Worm (Caenorhabditis elegans) whole organism, late embryonic: Measurements from ENCODE around the gene C03B1.13.

ENCODE experiments used
- C38D4.7 ChIP-seq: fragments of 200-800 bp; sonication (Bioruptor generic); optimal IDR thresholded peaks from 2 replicates; lab custom pipeline; 2018; ENCODE audit warnings: mild to moderate bottlenecking, missing genetic modification characterization, moderate library complexity, missing compliant biosample characterization
- F13H6.1 ChIP-seq: sonication (generic microtip); optimal IDR thresholded peaks from 2 replicates; lab custom pipeline; 2016; ENCODE audit warnings: missing genetic modification characterization, missing compliant biosample characterization
- K02D7.2 ChIP-seq: sonication (generic microtip); optimal IDR thresholded peaks from 2 replicates; lab custom pipeline; 2017; ENCODE audit warnings: mild to moderate bottlenecking, missing genetic modification characterization, missing compliant biosample characterization
- T23F11.4 ChIP-seq: fragments of 200-800 bp; sonication (Bioruptor generic); optimal IDR thresholded peaks from 2 replicates; lab custom pipeline; 2018; ENCODE audit warnings: mild to moderate bottlenecking, missing genetic modification characterization, missing compliant biosample characterization
- Y22D7AL.16 ChIP-seq: sonication (generic microtip); optimal IDR thresholded peaks from 2 replicates; lab custom pipeline; 2016; ENCODE audit warnings: missing genetic modification characterization, missing compliant biosample characterization
- ahr-1 ChIP-seq: sonication (generic microtip); optimal IDR thresholded peaks from 2 replicates; lab custom pipeline; 2016; ENCODE audit warnings: missing genetic modification characterization, missing compliant biosample characterization
- ama-1 ChIP-seq: fragments of 150-350 bp; optimal IDR thresholded peaks from 2 replicates; lab custom pipeline; 2014
- ceh-2 ChIP-seq: sonication (generic microtip); optimal IDR thresholded peaks from 2 replicates; lab custom pipeline; 2016; ENCODE audit warnings: missing genotype, missing genetic modification characterization, missing compliant biosample characterization
- ceh-22 ChIP-seq: sonication (generic microtip); optimal IDR thresholded peaks from 2 replicates; lab custom pipeline; 2017; ENCODE audit warnings: missing biosample characterization, missing genetic modification characterization
- ceh-24 ChIP-seq: sonication (generic microtip); optimal IDR thresholded peaks from 2 replicates; lab custom pipeline; 2016; ENCODE audit warnings: mild to moderate bottlenecking, missing genetic modification characterization, missing compliant biosample characterization
- ceh-34 ChIP-seq: sonication (generic microtip); optimal IDR thresholded peaks from 2 replicates; lab custom pipeline; 2016; ENCODE audit warnings: mild to moderate bottlenecking, missing genetic modification characterization, missing compliant biosample characterization
- ceh-45 ChIP-seq: fragments of 200-800 bp; sonication (Bioruptor generic); IDR thresholded peaks from 2 replicates; pipeline ENCODE4 v1.3.6; 2022; ENCODE audit warnings: missing genetic modification reagents, missing genetic modification characterization, missing compliant biosample characterization
- ceh-48 ChIP-seq: sonication (generic microtip); optimal IDR thresholded peaks from 2 replicates; lab custom pipeline; 2016; ENCODE audit warnings: missing genetic modification characterization, inconsistent platforms, missing compliant biosample characterization
- dve-1 ChIP-seq: sonication (generic microtip); optimal IDR thresholded peaks from 2 replicates; lab custom pipeline; 2017; ENCODE audit warnings: antibody characterized with exemption, mild to moderate bottlenecking, missing genetic modification characterization, missing compliant biosample characterization
- ets-4 ChIP-seq: sonication (generic microtip); optimal IDR thresholded peaks from 2 replicates; lab custom pipeline; 2016; ENCODE audit warnings: missing genetic modification characterization, missing compliant biosample characterization
- eyg-1 ChIP-seq: sonication (generic microtip); optimal IDR thresholded peaks from 2 replicates; lab custom pipeline; 2016; ENCODE audit warnings: missing genotype, missing genetic modification characterization, missing compliant biosample characterization
- hlh-15 ChIP-seq: sonication (generic microtip); optimal IDR thresholded peaks from 2 replicates; lab custom pipeline; 2016; ENCODE audit warnings: missing genetic modification characterization, missing compliant biosample characterization
- hlh-6 ChIP-seq: sonication (generic microtip); optimal IDR thresholded peaks from 2 replicates; lab custom pipeline; 2016; ENCODE audit warnings: missing genotype, missing genetic modification characterization, missing compliant biosample characterization
- hlh-8 ChIP-seq: sonication (generic microtip); optimal IDR thresholded peaks from 2 replicates; lab custom pipeline; 2016; ENCODE audit warnings: missing genotype, missing genetic modification characterization, missing compliant biosample characterization
- lim-6 ChIP-seq: sonication (generic microtip); optimal IDR thresholded peaks from 2 replicates; lab custom pipeline; 2016; ENCODE audit warnings: missing genetic modification characterization, missing compliant biosample characterization
- lin-11 ChIP-seq: fragments of 200-800 bp; sonication (Bioruptor generic); optimal IDR thresholded peaks from 2 replicates; lab custom pipeline; 2018; ENCODE audit warnings: mild to moderate bottlenecking, missing genetic modification characterization, missing compliant biosample characterization
- madf-2 ChIP-seq: sonication (generic microtip); optimal IDR thresholded peaks from 2 replicates; lab custom pipeline; 2017; ENCODE audit warnings: missing genetic modification characterization, missing compliant biosample characterization
- mec-3 ChIP-seq: sonication (generic microtip); optimal IDR thresholded peaks from 2 replicates; lab custom pipeline; 2016; ENCODE audit warnings: borderline replicate concordance, missing genetic modification characterization, missing compliant biosample characterization
- nfya-1 ChIP-seq: sonication (generic microtip); optimal IDR thresholded peaks from 2 replicates; lab custom pipeline; 2017; ENCODE audit warnings: missing genetic modification characterization, mild to moderate bottlenecking, missing compliant biosample characterization, antibody characterized with exemption, moderate library complexity
- nhr-232 ChIP-seq: sonication (generic microtip); optimal IDR thresholded peaks from 2 replicates; lab custom pipeline; 2016; ENCODE audit warnings: missing genetic modification characterization, missing compliant biosample characterization
- npax-4 ChIP-seq: sonication (generic microtip); optimal IDR thresholded peaks from 2 replicates; lab custom pipeline; 2016; ENCODE audit warnings: missing genetic modification characterization, missing compliant biosample characterization
- odd-2 ChIP-seq: sonication (generic microtip); optimal IDR thresholded peaks from 2 replicates; lab custom pipeline; 2017; ENCODE audit warnings: antibody characterized with exemption, mild to moderate bottlenecking, missing genetic modification characterization, missing compliant biosample characterization
- pag-3 ChIP-seq: sonication (generic microtip); optimal IDR thresholded peaks from 2 replicates; lab custom pipeline; 2016; ENCODE audit warnings: missing compliant biosample characterization, missing genetic modification characterization, borderline replicate concordance
- pat-9 ChIP-seq: fragments of 200-800 bp; sonication (Bioruptor generic); optimal IDR thresholded peaks from 2 replicates; lab custom pipeline; 2018; ENCODE audit warnings: mild to moderate bottlenecking, missing genetic modification characterization, moderate library complexity, missing compliant biosample characterization
- pax-1 ChIP-seq: fragments of 150-350 bp; optimal IDR thresholded peaks from 2 replicates; lab custom pipeline; 2014; ENCODE audit warnings: missing biosample characterization, missing genetic modification characterization
- pha-4 ChIP-seq: fragments of 150-350 bp; optimal IDR thresholded peaks from 2 replicates; lab custom pipeline; 2018; ENCODE audit warnings: missing biosample characterization, missing genetic modification reagents, missing genetic modification characterization
- rnt-1 ChIP-seq: sonication (generic microtip); optimal IDR thresholded peaks from 2 replicates; lab custom pipeline; 2016; ENCODE audit warnings: missing genetic modification characterization, missing compliant biosample characterization
- sdc-2 ChIP-seq: sonication (generic microtip); optimal IDR thresholded peaks from 2 replicates; lab custom pipeline; 2016; ENCODE audit warnings: missing genotype, missing genetic modification characterization, missing compliant biosample characterization
- sox-4 ChIP-seq: sonication (generic microtip); optimal IDR thresholded peaks from 2 replicates; lab custom pipeline; 2017; ENCODE audit warnings: mild to moderate bottlenecking, missing genetic modification characterization, inconsistent platforms, missing compliant biosample characterization
- tbx-2 ChIP-seq: sonication (generic microtip); optimal IDR thresholded peaks from 2 replicates; lab custom pipeline; 2016; ENCODE audit warnings: missing genetic modification characterization, missing compliant biosample characterization
- tbx-7 ChIP-seq: sonication (generic microtip); optimal IDR thresholded peaks from 2 replicates; lab custom pipeline; 2016; ENCODE audit warnings: missing genotype, missing genetic modification characterization, missing compliant biosample characterization
- ttx-3 ChIP-seq: sonication (generic microtip); optimal IDR thresholded peaks from 2 replicates; lab custom pipeline; 2016; ENCODE audit warnings: missing genetic modification reagents, missing genetic modification characterization, missing compliant biosample characterization
- unc-42 ChIP-seq: sonication (generic microtip); optimal IDR thresholded peaks from 2 replicates; lab custom pipeline; 2016; ENCODE audit warnings: missing genotype, missing genetic modification characterization, missing compliant biosample characterization
- unc-55 ChIP-seq: sonication (generic microtip); optimal IDR thresholded peaks from 2 replicates; lab custom pipeline; 2017; ENCODE audit warnings: missing biosample characterization, missing genetic modification reagents, missing genetic modification characterization
- unc-86 ChIP-seq: sonication (generic microtip); optimal IDR thresholded peaks from 2 replicates; lab custom pipeline; 2016; ENCODE audit warnings: missing genetic modification characterization, missing compliant biosample characterization
- zip-5 ChIP-seq: sonication (generic microtip); optimal IDR thresholded peaks from 2 replicates; lab custom pipeline; 2016; ENCODE audit warnings: missing genetic modification characterization, missing compliant biosample characterization
- ztf-16 ChIP-seq: sonication (generic microtip); optimal IDR thresholded peaks from 2 replicates; lab custom pipeline; 2017; ENCODE audit warnings: missing genetic modification characterization, missing compliant biosample characterization

The C03B1.13 gene

DNA sequence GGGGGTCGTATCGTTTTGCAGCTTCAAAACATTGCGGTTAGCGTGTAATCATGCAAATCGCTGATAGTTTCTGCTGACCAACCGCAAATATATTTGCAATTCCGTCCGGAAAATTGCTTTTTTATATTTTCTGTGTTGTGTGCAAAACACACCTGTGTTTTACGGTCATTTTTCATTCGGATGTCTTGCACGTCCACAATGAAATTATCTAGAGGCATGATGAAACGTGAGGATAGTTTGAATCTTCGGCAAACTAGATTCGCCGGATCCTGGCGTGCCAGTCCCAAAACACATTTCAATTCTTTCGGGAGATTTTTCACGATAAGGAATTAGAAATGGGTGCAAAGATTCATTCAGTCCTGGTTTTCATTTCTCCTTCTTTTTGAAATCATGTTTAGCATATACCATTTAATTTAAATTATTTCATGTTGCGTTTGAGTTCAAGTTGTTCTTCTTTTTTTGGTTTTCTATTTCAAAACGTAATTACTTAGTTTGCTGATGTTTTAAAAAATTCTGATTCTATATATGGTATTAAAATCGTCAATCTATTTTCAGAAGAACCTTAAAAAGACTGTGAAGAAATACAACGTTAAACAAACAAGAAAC lies 17.3 kb upstream of the C03B1.13 start, which contains the start of gene C03B1.5:
C03B1.5 (plus strand) TSS at position 556 of the 606 bp plus-strand sequence.
- TF ChIP-seq ceh-2 (no peak), odd-2 (tag; lab: Kevin White, UChicago) (no peak), ama-1 (no peak), hlh-6 (tag; lab: Kevin White, UChicago) (no peak), F13H6.1 (tag; lab: Kevin White, UChicago) (no peak), C38D4.7 (GFP tag; lab: Kevin White, UChicago) (no peak), ceh-24 (tag; lab: Kevin White, UChicago) (no peak), ztf-16 (no peak), pag-3 (no peak), ttx-3 (tag; lab: Kevin White, UChicago) (no peak), mec-3 (no peak)

- TF ChIP-seq ttx-3 (tag; lab: Kevin White, UChicago), result no peak
- no peak for TF ChIP-seq pat-9
- TF ChIP-seq ceh-22 (tag; lab: Kevin White, UChicago), result no peak
- TF ChIP-seq nfya-1 (tag; lab: Kevin White, UChicago), result no peak
Measured at ce11 chrX:6353763-6354162, 15.9 kb upstream of the C03B1.13 start.

ce11 chrX:6350016-6350415 lies 12.2 kb upstream of the C03B1.13 start, which contains the start of gene C03B1.6:
Gene C03B1.6, plus strand, starts transcription at chrX:6350316.
- no peak for TF ChIP-seq unc-55 (GFP tag; lab: Kevin White, UChicago)
- TF ChIP-seq lim-6 (tag; lab: Kevin White, UChicago), result no peak
- TF ChIP-seq T23F11.4 (GFP tag; lab: Kevin White, UChicago), result no peak
- TF ChIP-seq ceh-24 (tag; lab: Kevin White, UChicago), result no peak
- no peak for TF ChIP-seq mec-3
- no peak for TF ChIP-seq odd-2 (tag; lab: Kevin White, UChicago)
- no peak for TF ChIP-seq ceh-45 (GFP tag; lab: Robert Waterston, UW)
- no peak for TF ChIP-seq tbx-7 (tag; lab: Kevin White, UChicago)
- TF ChIP-seq F13H6.1 (tag; lab: Kevin White, UChicago), result no peak
- TF ChIP-seq Y22D7AL.16 (tag; lab: Kevin White, UChicago), result no peak
- TF ChIP-seq hlh-6 (tag; lab: Kevin White, UChicago), result no peak
- no peak for TF ChIP-seq ceh-48 (tag; lab: Kevin White, UChicago)
- no peak for TF ChIP-seq tbx-2 (tag; lab: Kevin White, UChicago)
- TF ChIP-seq ets-4 (tag; lab: Kevin White, UChicago), result no peak
- TF ChIP-seq nhr-232 (tag; lab: Kevin White, UChicago), result no peak
- TF ChIP-seq sox-4, result no peak
- TF ChIP-seq ceh-2, result no peak

DNA sequence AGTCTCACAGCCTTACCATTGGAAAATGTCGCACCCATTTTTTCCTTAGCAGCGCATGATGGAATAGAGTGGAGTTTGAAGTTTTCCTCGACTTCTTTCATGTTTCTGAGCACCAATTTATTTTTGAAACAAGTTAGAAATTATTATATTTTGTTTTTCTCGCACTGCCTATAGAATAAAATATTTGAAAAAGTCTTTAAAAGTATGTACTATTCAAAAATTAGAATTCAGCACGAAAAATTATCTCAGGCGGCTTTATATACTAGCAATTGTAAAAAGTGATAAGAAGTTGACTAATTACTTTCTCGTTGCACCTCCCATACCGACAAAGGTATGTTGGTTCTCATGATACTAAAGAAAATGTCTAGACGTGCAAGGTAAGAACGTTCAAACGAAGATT lies 9.2 kb upstream of the C03B1.13 start, which contains the start of gene C03B1.9:
C03B1.9 (minus strand) TSS at position 101 of the 400 bp plus-strand sequence.
- TF ChIP-seq rnt-1 (no peak), nfya-1 (tag; lab: Kevin White, UChicago) (no peak), ceh-34 (tag; lab: Kevin White, UChicago) (no peak), zip-5 (tag; lab: Kevin White, UChicago) (no peak), unc-55 (GFP tag; lab: Kevin White, UChicago) (no peak), ceh-24 (tag; lab: Kevin White, UChicago) (no peak), pax-1 (tag; lab: Kevin White, UChicago) (no peak), madf-2 (tag; lab: Kevin White, UChicago) (no peak), sdc-2 (tag; lab: Kevin White, UChicago) (no peak)

DNA sequence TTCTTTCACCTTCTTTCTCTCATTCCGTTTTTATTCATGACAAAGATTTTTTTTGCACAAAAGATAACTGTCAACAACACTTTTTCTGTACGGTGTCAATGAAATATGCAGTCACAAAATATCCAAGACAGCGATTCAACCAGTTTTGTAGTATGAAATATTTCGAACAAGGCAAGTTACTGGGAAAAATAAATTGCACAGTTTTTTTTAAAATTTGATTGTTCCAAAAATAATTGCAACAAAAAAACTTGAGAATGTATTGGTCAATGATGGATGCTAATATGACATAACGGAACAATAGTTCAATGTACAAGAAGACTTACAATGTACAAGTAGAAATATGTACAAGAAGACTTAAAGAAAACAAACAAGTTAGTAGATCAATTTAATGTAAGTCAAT lies 7.9 kb upstream of the C03B1.13 start:
- TF ChIP-seq odd-2 (tag; lab: Kevin White, UChicago), result no peak

DNA sequence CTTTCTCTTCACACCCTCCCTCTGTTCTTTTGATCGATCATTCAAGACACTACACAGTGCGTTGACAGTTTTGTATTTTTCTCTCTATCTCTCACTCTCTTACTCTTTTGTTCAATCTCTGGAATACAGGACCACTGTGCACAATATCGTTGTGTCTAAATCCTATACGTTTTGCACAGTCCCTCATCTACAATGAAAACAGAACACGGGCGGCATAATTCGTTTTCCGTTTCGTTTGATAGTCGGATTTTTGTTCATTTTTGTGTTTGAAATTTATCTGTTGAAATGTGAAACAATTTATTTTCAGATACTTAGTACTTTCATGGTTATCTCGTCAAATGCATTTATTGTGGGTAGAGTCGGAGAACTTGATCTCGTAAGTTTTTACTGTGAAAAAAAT lies 3.7 kb upstream of the C03B1.13 start, which contains the start of gene C03B1.7:
C03B1.7 (plus strand) TSS at position 301 of the 400 bp plus-strand sequence.
- no peak for TF ChIP-seq lin-11 (tag; lab: Kevin White, UChicago)
- no peak for TF ChIP-seq eyg-1 (tag; lab: Kevin White, UChicago)
- TF ChIP-seq ceh-45 (GFP tag; lab: Robert Waterston, UW), result no peak
- no peak for TF ChIP-seq K02D7.2 (tag; lab: Kevin White, UChicago)
- TF ChIP-seq pha-4 (tag; lab: Kevin White, UChicago), result no peak
- no peak for TF ChIP-seq hlh-8 (tag; lab: Kevin White, UChicago)
- no peak for TF ChIP-seq ztf-16
- no peak for TF ChIP-seq nfya-1 (tag; lab: Kevin White, UChicago)
- TF ChIP-seq zip-5 (tag; lab: Kevin White, UChicago), result no peak
- no peak for TF ChIP-seq hlh-15 (tag; lab: Kevin White, UChicago)
- TF ChIP-seq pax-1 (tag; lab: Kevin White, UChicago), result no peak
- TF ChIP-seq unc-42, result no peak
- no peak for TF ChIP-seq dve-1 (tag; lab: Kevin White, UChicago)
- no peak for TF ChIP-seq ets-4 (tag; lab: Kevin White, UChicago)
- no peak for TF ChIP-seq ahr-1 (tag; lab: Kevin White, UChicago)
- TF ChIP-seq npax-4 (tag; lab: Kevin White, UChicago), result no peak
- no peak for TF ChIP-seq unc-86 (tag; lab: Kevin White, UChicago)
